Fruit fly (Drosophila melanogaster): Measurements from ENCODE around the gene nrv1.
A peak's percentile ranks its signal among the peaks of the same experiment; 100 is the strongest.

The nrv1 gene

DNA sequence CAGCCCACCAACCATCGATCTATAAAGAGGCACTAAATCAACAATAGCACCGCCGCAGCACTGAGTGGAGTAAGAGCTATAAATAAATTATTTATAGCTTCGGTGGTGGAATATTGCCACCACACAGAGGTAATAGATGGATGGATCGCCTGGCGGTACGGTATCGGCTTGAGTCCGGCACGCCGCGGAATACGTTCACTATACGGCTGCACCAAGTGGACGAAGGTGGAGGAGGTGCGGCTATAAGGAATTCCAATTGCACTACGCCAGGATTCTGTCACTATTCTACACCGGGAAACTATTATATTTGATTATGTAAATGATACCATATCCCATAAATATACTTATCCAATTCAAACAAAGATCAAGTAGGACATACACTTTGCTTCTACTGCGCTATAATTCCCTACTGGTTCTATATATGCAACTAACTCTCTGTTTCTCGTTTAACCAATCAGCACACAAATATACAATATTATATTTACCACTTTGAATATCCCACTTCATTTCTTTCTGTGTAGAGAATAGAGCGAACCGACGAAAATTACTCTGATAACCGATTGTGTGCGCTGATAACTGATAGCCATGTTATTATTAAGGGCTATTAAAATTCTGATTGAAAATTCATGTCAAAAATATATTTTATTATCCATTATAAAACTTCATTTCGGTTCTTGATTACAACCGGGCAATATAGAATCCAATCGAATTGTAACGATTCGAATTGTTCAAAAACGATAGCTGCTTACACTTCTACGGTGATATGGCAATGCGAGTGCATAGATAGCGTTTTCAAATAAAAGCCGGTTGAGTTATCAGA lies 32.8 kb upstream of the nrv1 start (continued):
- peak; percentile 63; the same call in 2 of the 3 replicates for TF ChIP-seq CG17361 (GFP tag; IDR thresholded peaks at IDR 0.05)
- peak; percentile 5 for TF ChIP-seq lab (GFP tag; optimal IDR thresholded peaks at IDR 0.05)
- peak; percentile 51 for TF ChIP-seq fd96Cb (tag; optimal IDR thresholded peaks at IDR 0.05)
- no peak for TF ChIP-seq dati (GFP tag; IDR thresholded peaks at IDR 0.05)
- TF ChIP-seq CG30403 (GFP tag; optimal IDR thresholded peaks at IDR 0.05): peak; percentile 51
- TF ChIP-seq CG31441 (GFP tag; IDR thresholded peaks at IDR 0.05): peak; percentile 55
- 0 out of 2 replicates have a peak, but pooled peaks have one; percentile 13 for TF ChIP-seq E2f2 (GFP tag; IDR thresholded peaks at IDR 0.05)
- TF ChIP-seq luna (GFP tag; optimal IDR thresholded peaks at IDR 0.05): no peak
- TF ChIP-seq unc-4 (GFP tag; IDR thresholded peaks at IDR 0.05; ENCODE audit: partially characterized antibody): no peak
- TF ChIP-seq Hmx (GFP tag; optimal IDR thresholded peaks at IDR 0.05): no peak
- no peak for TF ChIP-seq stc (GFP tag; IDR thresholded peaks at IDR 0.05)
- no peak for TF ChIP-seq crc (GFP tag; optimal IDR thresholded peaks at IDR 0.05)
- TF ChIP-seq Med (GFP tag): peak; percentile 28
- peak in 1 of 3 experiments; percentile 66 for TF ChIP-seq lola (GFP tag; optimal IDR thresholded peaks at IDR 0.05)
- TF ChIP-seq Sox100B (GFP tag; optimal IDR thresholded peaks at IDR 0.05): peak; percentile 12
- peak; percentile 28; the same call in 1 of the 2 replicates for TF ChIP-seq Xrp1 (GFP tag; IDR thresholded peaks at IDR 0.05)
- peak; percentile 28 for TF ChIP-seq CG16863 (GFP tag; optimal IDR thresholded peaks at IDR 0.05)
- peak; percentile 36 for TF ChIP-seq CG16815 (GFP tag; optimal IDR thresholded peaks at IDR 0.05)
- no peak for TF ChIP-seq bbx (GFP tag; IDR thresholded peaks at IDR 0.05; ENCODE audit: partially characterized antibody)
- TF ChIP-seq pum (GFP tag; optimal IDR thresholded peaks at IDR 0.05): no peak
- peak; percentile 38 for TF ChIP-seq lilli (GFP tag; optimal IDR thresholded peaks at IDR 0.05)
- TF ChIP-seq onecut (GFP tag; IDR thresholded peaks at IDR 0.05): no peak
- no peak for TF ChIP-seq CG14860 (GFP tag; IDR thresholded peaks at IDR 0.05; ENCODE audit: partially characterized antibody)
- TF ChIP-seq CG7357 (GFP tag; IDR thresholded peaks at IDR 0.05): 0 out of 3 replicates have a peak, but pooled peaks have one; percentile 27
- TF ChIP-seq Neu2 (GFP tag; optimal IDR thresholded peaks at IDR 0.05; ENCODE audit: borderline replicate concordance): no peak
- peak; percentile 51 for TF ChIP-seq tio (GFP tag; optimal IDR thresholded peaks at IDR 0.05)
- peak; percentile 37 for TF ChIP-seq bcd (GFP tag; optimal IDR thresholded peaks at IDR 0.05)
- peak; percentile 37 for TF ChIP-seq CG6254 (GFP tag; optimal IDR thresholded peaks at IDR 0.05)
- TF ChIP-seq CG3726 (GFP tag; IDR thresholded peaks at IDR 0.05): no peak
- peak; percentile 9 for TF ChIP-seq CG9817 (tag; optimal IDR thresholded peaks at IDR 0.05)
- TF ChIP-seq fd3F (GFP tag; optimal IDR thresholded peaks at IDR 0.05): peak; percentile 3
- peak; percentile 4 for TF ChIP-seq mam (GFP tag; optimal IDR thresholded peaks at IDR 0.05)
- peak; percentile 12 for TF ChIP-seq CG1233 (GFP tag; optimal IDR thresholded peaks at IDR 0.05)
- TF ChIP-seq sens (GFP tag): peak; percentile 90
- TF ChIP-seq lov (optimal IDR thresholded peaks at IDR 0.05): no peak
- no peak for TF ChIP-seq lov (GFP tag; IDR thresholded peaks at IDR 0.05)
- TF ChIP-seq CG17912 (GFP tag; optimal IDR thresholded peaks at IDR 0.05): no peak
- no peak for TF ChIP-seq odd (GFP tag; optimal IDR thresholded peaks at IDR 0.05)
- TF ChIP-seq cwo (GFP tag; optimal IDR thresholded peaks at IDR 0.05): peak; percentile 37
- TF ChIP-seq CG8924 (tag; optimal IDR thresholded peaks at IDR 0.05): peak; percentile 40
- TF ChIP-seq Elba2 (GFP tag; optimal IDR thresholded peaks at IDR 0.05): no peak
- TF ChIP-seq dmrt11E (tag; optimal IDR thresholded peaks at IDR 0.05): peak; percentile 67
- peak; percentile 53 for TF ChIP-seq CG2712 (tag; optimal IDR thresholded peaks at IDR 0.05)
- TF ChIP-seq Xbp1 (GFP tag; optimal IDR thresholded peaks at IDR 0.05): peak; percentile 33
- no peak for TF ChIP-seq repo (GFP tag; optimal IDR thresholded peaks at IDR 0.05)
- no peak for TF ChIP-seq B-H2 (GFP tag; optimal IDR thresholded peaks at IDR 0.05)
- no peak for TF ChIP-seq HLHmδ (GFP tag; optimal IDR thresholded peaks at IDR 0.05)
- TF ChIP-seq Fer3 (tag; optimal IDR thresholded peaks at IDR 0.05): no peak
- 0 out of 3 replicates have a peak, but pooled peaks have one; percentile 20 for TF ChIP-seq so (GFP tag; IDR thresholded peaks at IDR 0.05)
